Fruit fly (Drosophila melanogaster): Measurements from ENCODE around the gene Sf3b6.

Sf3b6 gene

DNA sequence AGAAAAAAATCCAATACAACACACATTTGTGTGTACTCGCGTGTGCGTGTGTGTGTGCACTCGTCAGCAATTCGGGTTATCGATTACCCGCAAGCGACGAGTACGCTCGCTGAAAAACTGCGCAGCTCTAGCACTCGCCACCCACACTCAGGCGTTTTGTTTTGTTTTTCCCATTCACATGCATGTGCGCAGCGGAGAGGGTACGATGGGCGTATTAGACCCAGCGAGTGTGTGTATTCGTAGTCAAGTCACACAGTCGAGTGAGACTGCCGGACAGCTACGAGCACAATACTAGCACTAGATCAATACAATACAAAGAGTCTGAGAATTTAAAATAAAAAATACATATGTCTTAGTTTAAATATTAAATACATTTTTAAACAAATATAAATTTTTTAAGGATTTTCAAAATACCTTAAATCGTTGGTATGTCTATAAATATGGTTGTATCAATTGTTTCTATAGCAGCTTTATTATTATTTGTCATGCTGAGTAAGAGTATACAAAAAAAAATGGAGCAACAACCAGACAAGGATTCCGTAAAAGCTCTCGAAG, 8.0 kb downstream of the Sf3b6 start, which contains the start of the genes D19B and CG43293:
TSS of gene D19B (minus strand) at position 37 of the 555 bp plus-strand sequence.
TSS of gene CG43293 (plus strand) at position 306 of the 555 bp plus-strand sequence.
- peak; percentile 98 for TF ChIP-seq cic (GFP tag; optimal IDR thresholded peaks at IDR 0.05)
- TF ChIP-seq CG7045 (GFP tag; optimal IDR thresholded peaks at IDR 0.05): peak; percentile 78
- peak; percentile 74 for TF ChIP-seq CG14711 (tag; optimal IDR thresholded peaks at IDR 0.05)
- TF ChIP-seq CG11617 (GFP tag; optimal IDR thresholded peaks at IDR 0.05): peak; percentile 82
- peak; percentile 75 for TF ChIP-seq CG33017 (tag; optimal IDR thresholded peaks at IDR 0.05)
- peak; percentile 64 for TF ChIP-seq CG5204 (GFP tag; optimal IDR thresholded peaks at IDR 0.05)
- TF ChIP-seq tj (GFP tag; optimal IDR thresholded peaks at IDR 0.05): peak; percentile 78
- peak; percentile 74 for TF ChIP-seq CG7101 (tag; optimal IDR thresholded peaks at IDR 0.05)
- peak; percentile 100 for TF ChIP-seq Mnt (GFP tag; optimal IDR thresholded peaks at IDR 0.05)
- TF ChIP-seq Hr96 (GFP tag; optimal IDR thresholded peaks at IDR 0.05): peak; percentile 65
- peak; percentile 76 for TF ChIP-seq CG12768 (GFP tag; optimal IDR thresholded peaks at IDR 0.05)
- peak; percentile 54 for TF ChIP-seq pad (GFP tag; optimal IDR thresholded peaks at IDR 0.05)
- TF ChIP-seq bab1 (GFP tag; optimal IDR thresholded peaks at IDR 0.05): peak; percentile 84
- peak; percentile 76 for TF ChIP-seq CG1620 (GFP tag; optimal IDR thresholded peaks at IDR 0.05)
- peak; percentile 54 for TF ChIP-seq Crg-1 (GFP tag; optimal IDR thresholded peaks at IDR 0.05)
- TF ChIP-seq toe (GFP tag; optimal IDR thresholded peaks at IDR 0.05): peak; percentile 60
- TF ChIP-seq cnc (optimal IDR thresholded peaks at IDR 0.05): no peak
- TF ChIP-seq kay (GFP tag; ENCODE audit: borderline replicate concordance): no peak
- peak; percentile 3 for TF ChIP-seq ovo (GFP tag; optimal IDR thresholded peaks at IDR 0.05)
- peak; percentile 66 for TF ChIP-seq Clk (GFP tag; optimal IDR thresholded peaks at IDR 0.05)

DNA sequence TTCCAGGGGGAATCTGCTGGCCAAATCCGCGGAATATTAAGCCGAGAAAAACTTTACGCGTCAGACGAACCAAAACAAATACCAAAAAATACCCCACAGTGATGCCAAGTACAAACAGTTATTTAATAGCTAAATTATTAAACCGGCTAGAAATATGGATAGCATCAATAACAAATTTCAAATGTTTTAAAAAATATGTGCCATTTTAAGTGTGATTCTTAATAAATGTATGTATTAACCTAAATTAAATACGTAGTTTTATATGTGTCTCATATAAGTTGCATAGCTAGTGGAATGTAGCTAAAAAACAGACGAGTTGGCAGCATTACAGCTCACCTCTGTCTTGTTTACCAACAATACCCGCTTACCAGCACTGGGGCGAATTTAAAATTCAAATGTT, 11.2 kb downstream of the Sf3b6 start, which contains the start of gene CG10274:
TSS of gene CG10274 (minus strand) at position 54 of the 400 bp plus-strand sequence.
- TF ChIP-seq CG5204 (GFP tag; optimal IDR thresholded peaks at IDR 0.05) (no peak), Mnt (GFP tag; optimal IDR thresholded peaks at IDR 0.05) (peak; percentile 41), pad (GFP tag; optimal IDR thresholded peaks at IDR 0.05) (peak; percentile 70), Crg-1 (GFP tag; optimal IDR thresholded peaks at IDR 0.05) (peak; percentile 74), CG1620 (GFP tag; optimal IDR thresholded peaks at IDR 0.05) (peak; percentile 82), Hr96 (GFP tag; optimal IDR thresholded peaks at IDR 0.05) (peak; percentile 68), ovo (GFP tag; optimal IDR thresholded peaks at IDR 0.05) (peak; percentile 52), kay (GFP tag; ENCODE audit: borderline replicate concordance) (no peak), tj (GFP tag; optimal IDR thresholded peaks at IDR 0.05) (peak; percentile 42), Clk (GFP tag; optimal IDR thresholded peaks at IDR 0.05) (peak; percentile 52), cic (GFP tag; optimal IDR thresholded peaks at IDR 0.05) (peak; percentile 23), CG33017 (tag; optimal IDR thresholded peaks at IDR 0.05) (peak; percentile 45), CG11617 (GFP tag; optimal IDR thresholded peaks at IDR 0.05) (peak; percentile 75), CG14711 (tag; optimal IDR thresholded peaks at IDR 0.05) (peak; percentile 76), cnc (optimal IDR thresholded peaks at IDR 0.05) (no peak), CG7045 (GFP tag; optimal IDR thresholded peaks at IDR 0.05) (peak; percentile 67), CG7101 (tag; optimal IDR thresholded peaks at IDR 0.05) (peak; percentile 77), CG12768 (GFP tag; optimal IDR thresholded peaks at IDR 0.05) (peak; percentile 73), bab1 (GFP tag; optimal IDR thresholded peaks at IDR 0.05) (peak; percentile 61), toe (GFP tag; optimal IDR thresholded peaks at IDR 0.05) (peak; percentile 79)

DNA sequence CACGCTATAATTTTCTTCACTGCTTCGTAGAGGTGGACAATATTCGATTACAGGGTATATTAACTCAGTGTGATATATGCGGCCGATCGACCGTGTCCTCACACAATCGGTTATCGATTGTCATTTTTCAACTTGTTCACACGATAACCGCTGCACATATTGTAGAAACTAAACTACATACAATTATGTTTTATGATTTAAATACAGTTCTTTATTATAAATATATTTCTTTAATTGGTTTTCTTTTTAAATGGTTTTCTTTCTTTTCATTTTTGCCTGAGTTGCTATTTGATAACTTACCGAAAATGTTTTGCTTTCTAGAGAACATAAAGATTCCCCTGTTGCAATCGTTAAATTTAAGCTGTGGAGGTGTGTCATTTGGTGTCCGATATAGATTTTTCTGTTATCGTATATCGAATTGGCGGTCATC, 19.1 kb downstream of the Sf3b6 start, which contains the start of the genes fmt and CG7376:
TSS of gene fmt (minus strand) at position 55 of the 430 bp plus-strand sequence.
TSS of gene CG7376 (plus strand) at position 423 of the 430 bp plus-strand sequence.
- TF ChIP-seq Clk (GFP tag; optimal IDR thresholded peaks at IDR 0.05) (no peak), CG11617 (GFP tag; optimal IDR thresholded peaks at IDR 0.05) (peak; percentile 27), pad (GFP tag; optimal IDR thresholded peaks at IDR 0.05) (no peak), Mnt (GFP tag; optimal IDR thresholded peaks at IDR 0.05) (peak; percentile 20), CG12768 (GFP tag; optimal IDR thresholded peaks at IDR 0.05) (peak; percentile 32), CG14711 (tag; optimal IDR thresholded peaks at IDR 0.05) (peak; percentile 48), CG1620 (GFP tag; optimal IDR thresholded peaks at IDR 0.05) (peak; percentile 3), CG7045 (GFP tag; optimal IDR thresholded peaks at IDR 0.05) (peak; percentile 37), ovo (GFP tag; optimal IDR thresholded peaks at IDR 0.05) (no peak), CG7101 (tag; optimal IDR thresholded peaks at IDR 0.05) (peak; percentile 30), Crg-1 (GFP tag; optimal IDR thresholded peaks at IDR 0.05) (no peak), CG5204 (GFP tag; optimal IDR thresholded peaks at IDR 0.05) (no peak), tj (GFP tag; optimal IDR thresholded peaks at IDR 0.05) (no peak), toe (GFP tag; optimal IDR thresholded peaks at IDR 0.05) (peak; percentile 24)

- TF ChIP-seq pad (GFP tag; optimal IDR thresholded peaks at IDR 0.05): no peak
- no peak for TF ChIP-seq CG12768 (GFP tag; optimal IDR thresholded peaks at IDR 0.05)
- TF ChIP-seq toe (GFP tag; optimal IDR thresholded peaks at IDR 0.05): no peak
- no peak for TF ChIP-seq Clk (GFP tag; optimal IDR thresholded peaks at IDR 0.05)
- TF ChIP-seq kay (GFP tag; ENCODE audit: borderline replicate concordance): no peak
- TF ChIP-seq Hr96 (GFP tag; optimal IDR thresholded peaks at IDR 0.05): no peak
- TF ChIP-seq CG14711 (tag; optimal IDR thresholded peaks at IDR 0.05): no peak
- TF ChIP-seq CG5204 (GFP tag; optimal IDR thresholded peaks at IDR 0.05): no peak
- no peak for TF ChIP-seq CG1620 (GFP tag; optimal IDR thresholded peaks at IDR 0.05)
Measured at dm6 chr3L:6162483-6163128, 30.4 kb downstream of the Sf3b6 start, which contains the start of gene Prdm13. Prdm13 (plus strand) TSS chr3L:6163127.

DNA sequence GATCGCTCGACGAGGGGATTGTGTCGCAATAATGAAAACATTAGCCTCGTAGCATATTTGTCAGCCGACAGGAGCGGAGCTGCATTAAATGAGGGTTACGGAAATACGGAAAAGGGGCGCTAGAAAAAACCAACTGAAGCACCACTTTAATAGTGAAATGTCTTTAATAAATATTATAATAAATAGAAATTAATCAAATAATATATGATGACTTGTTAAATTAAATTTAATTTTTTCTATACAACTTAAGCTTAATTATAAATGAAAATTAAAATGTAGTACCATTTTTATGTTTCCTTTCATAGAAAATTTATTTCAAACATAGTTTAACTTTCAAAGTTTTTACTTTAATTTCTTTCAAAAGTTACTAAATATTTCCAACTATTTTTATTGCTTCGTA, 31.0 kb downstream of the Sf3b6 start:
- TF ChIP-seq CG5204 (GFP tag; optimal IDR thresholded peaks at IDR 0.05): no peak
- TF ChIP-seq Hr96 (GFP tag; optimal IDR thresholded peaks at IDR 0.05): no peak
